Fruit fly (Drosophila melanogaster) S2 (cell line): ENCODE data around the gene Tdg.

Source experiments
- CG8478 ChIP-seq: fragments of >200 bp; optimal IDR thresholded peaks from 2 replicates; lab custom pipeline; 2018
- CTCF ChIP-seq, 2 experiments: fragments of >200 bp; optimal IDR thresholded peaks; 2 replicates each; lab custom pipeline; 2018

DNA sequence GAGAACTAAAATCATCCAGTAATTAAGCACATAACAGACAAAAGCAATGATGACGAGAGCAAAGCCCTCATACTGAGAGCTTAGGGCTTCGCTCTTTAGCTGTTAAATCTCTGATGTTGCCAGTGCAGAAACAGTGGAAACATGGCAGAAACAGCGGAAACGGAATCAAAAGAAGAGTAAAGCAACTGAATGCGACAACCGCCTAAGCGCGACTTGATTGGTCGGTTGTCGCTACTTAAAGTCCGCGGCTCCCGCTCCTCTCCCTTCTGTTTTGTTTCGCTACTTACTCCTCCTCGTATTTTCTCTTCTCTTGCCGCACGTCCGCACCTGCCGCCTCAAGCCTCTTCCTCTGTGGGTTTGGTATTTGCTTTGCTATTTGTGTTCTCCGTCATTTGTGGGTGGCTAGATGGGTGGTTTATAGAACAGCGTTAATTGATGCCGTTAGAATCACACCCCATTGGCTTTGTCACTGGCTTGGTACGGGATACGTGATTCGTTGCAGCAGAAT is 52.5 kb downstream of the Tdg start:
- TF ChIP-seq CG8478 (lab: Kevin White, UChicago) = no peak
- no peak for TF ChIP-seq CTCF (optimal IDR thresholded peaks at IDR 0.05; lab: Kevin White, UChicago)
